Fruit fly (Drosophila melanogaster): Measurements from ENCODE around the gene Hsp60A.

Gene Hsp60A

DNA sequence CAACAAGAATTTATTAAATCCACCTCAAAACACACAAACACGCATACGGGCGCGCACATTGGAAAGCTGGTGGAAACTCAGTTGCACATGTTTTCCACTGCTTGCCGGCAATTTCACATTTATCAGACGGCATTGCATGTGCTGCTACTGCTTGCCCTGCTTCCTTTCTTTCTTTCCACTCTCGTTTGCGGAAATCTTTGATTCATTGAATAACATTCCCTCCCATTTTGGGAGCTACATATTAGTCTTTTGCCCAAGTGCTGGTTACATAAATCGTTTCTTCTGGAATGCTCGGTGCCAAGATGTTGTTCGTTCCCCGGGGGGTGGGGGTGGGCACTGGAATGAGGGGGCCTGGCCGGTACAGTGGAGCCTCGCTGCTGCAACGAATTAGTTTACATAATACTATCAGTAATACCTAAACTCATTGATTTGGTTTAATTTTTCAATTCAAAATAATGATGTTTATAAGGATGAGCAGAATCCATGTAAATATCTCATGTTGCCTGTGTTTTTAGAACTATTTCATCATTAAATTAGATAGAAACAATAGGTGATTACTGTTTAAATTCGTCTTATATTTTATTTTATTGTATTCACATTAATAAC lies 666 bp downstream of the Hsp60A start (continued):
- TF ChIP-seq shn (GFP tag; optimal IDR thresholded peaks at IDR 0.05): no peak
- TF ChIP-seq CG8478 (optimal IDR thresholded peaks at IDR 0.05): no peak
- TF ChIP-seq CG12219 (GFP tag; optimal IDR thresholded peaks at IDR 0.05): no peak
- TF ChIP-seq otp (GFP tag; IDR thresholded peaks at IDR 0.05): no peak
- TF ChIP-seq Xbp1 (GFP tag; optimal IDR thresholded peaks at IDR 0.05): peak; percentile 29
- TF ChIP-seq tin (GFP tag; optimal IDR thresholded peaks at IDR 0.05): peak; percentile 12
- TF ChIP-seq Aef1 (GFP tag; IDR thresholded peaks at IDR 0.05): no peak
- TF ChIP-seq CG12391 (tag; optimal IDR thresholded peaks at IDR 0.05): peak; percentile 23
- TF ChIP-seq ind (GFP tag; optimal IDR thresholded peaks at IDR 0.05): peak; percentile 22
- TF ChIP-seq ranshi (GFP tag; IDR thresholded peaks at IDR 0.05): 0 out of 2 replicates have a peak, but pooled peaks have one; percentile 13
- no peak for TF ChIP-seq run (tag; optimal IDR thresholded peaks at IDR 0.05)
- no peak for TF ChIP-seq Nf-YC (tag; optimal IDR thresholded peaks at IDR 0.05)
- TF ChIP-seq CG12769 (tag; optimal IDR thresholded peaks at IDR 0.05): no peak
- no peak for TF ChIP-seq zfh1 (GFP tag; IDR thresholded peaks at IDR 0.05)
- no peak for TF ChIP-seq Optix (GFP tag; IDR thresholded peaks at IDR 0.05)
- no peak for TF ChIP-seq Blimp-1 (GFP tag; optimal IDR thresholded peaks at IDR 0.05)
- TF ChIP-seq CG2889 (GFP tag; IDR thresholded peaks at IDR 0.05): no peak
- no peak for TF ChIP-seq CG13775 (GFP tag; optimal IDR thresholded peaks at IDR 0.05)
- TF ChIP-seq Dip2 (GFP tag; IDR thresholded peaks at IDR 0.05): no peak
- TF ChIP-seq Eip74EF (GFP tag; optimal IDR thresholded peaks at IDR 0.05): no peak
- TF ChIP-seq CG2199 (GFP tag; IDR thresholded peaks at IDR 0.05): 0 out of 3 replicates have a peak, but pooled peaks have one; percentile 16
- TF ChIP-seq CG9727 (GFP tag; optimal IDR thresholded peaks at IDR 0.05): no peak
- TF ChIP-seq kay (GFP tag; optimal IDR thresholded peaks at IDR 0.05): no peak
- TF ChIP-seq CG5245 (GFP tag; optimal IDR thresholded peaks at IDR 0.05): no peak
- TF ChIP-seq kah (GFP tag; optimal IDR thresholded peaks at IDR 0.05): no peak
- TF ChIP-seq CG1602 (GFP tag; optimal IDR thresholded peaks at IDR 0.05): no peak
- TF ChIP-seq grau (tag; optimal IDR thresholded peaks at IDR 0.05): peak; percentile 92
- TF ChIP-seq Side (GFP tag; optimal IDR thresholded peaks at IDR 0.05): no peak
- TF ChIP-seq B-H1 (GFP tag; IDR thresholded peaks at IDR 0.05): no peak
- no peak for TF ChIP-seq Jarid2 (GFP tag; optimal IDR thresholded peaks at IDR 0.05)
- no peak for TF ChIP-seq tx (GFP tag; optimal IDR thresholded peaks at IDR 0.05)
- 0 out of 2 replicates have a peak, but pooled peaks have one; percentile 12 for TF ChIP-seq CG17328 (GFP tag; IDR thresholded peaks at IDR 0.05)
- peak; percentile 59 for TF ChIP-seq pros (GFP tag; optimal IDR thresholded peaks at IDR 0.05)
- no peak for TF ChIP-seq CG12942 (GFP tag; optimal IDR thresholded peaks at IDR 0.05)
- no peak for TF ChIP-seq TFAM (GFP tag; optimal IDR thresholded peaks at IDR 0.05)
- TF ChIP-seq lov (optimal IDR thresholded peaks at IDR 0.05): no peak
- TF ChIP-seq lov (GFP tag; IDR thresholded peaks at IDR 0.05): no peak
- no peak for TF ChIP-seq kni (GFP tag; optimal IDR thresholded peaks at IDR 0.05)
- TF ChIP-seq hth (optimal IDR thresholded peaks at IDR 0.05): no peak
- TF ChIP-seq maf-S (GFP tag; optimal IDR thresholded peaks at IDR 0.05): no peak
- peak; percentile 54 for TF ChIP-seq cg (GFP tag; optimal IDR thresholded peaks at IDR 0.05)
- TF ChIP-seq CG8359 (GFP tag; optimal IDR thresholded peaks at IDR 0.05; ENCODE audit: borderline replicate concordance): no peak
- no peak for TF ChIP-seq ATbp (GFP tag; optimal IDR thresholded peaks at IDR 0.05)
- no peak for TF ChIP-seq CG18476 (GFP tag; optimal IDR thresholded peaks at IDR 0.05)
- no peak for TF ChIP-seq Trl (optimal IDR thresholded peaks at IDR 0.05)
- no peak for TF ChIP-seq Trl (GFP tag; optimal IDR thresholded peaks at IDR 0.05)
